Worm (Caenorhabditis elegans) whole organism, L4 larva: ENCODE results near the gene sre-31.

ENCODE experiments used
- F37D6.2 ChIP-seq: sonication (generic microtip); optimal IDR thresholded peaks from 2 replicates; lab custom pipeline; 2016; ENCODE audit warnings: mild to moderate bottlenecking, missing genetic modification characterization, missing compliant biosample characterization
- T20F7.1 ChIP-seq: fragments of 200-800 bp; sonication (Bioruptor generic); optimal IDR thresholded peaks from 2 replicates; lab custom pipeline; 2018; ENCODE audit warnings: mild to moderate bottlenecking, missing genetic modification characterization, missing compliant biosample characterization
- Y5F2A.4 ChIP-seq: fragments of 200-800 bp; sonication (Bioruptor generic); optimal IDR thresholded peaks from 2 replicates; lab custom pipeline; 2018; ENCODE audit warnings: mild to moderate bottlenecking, missing genetic modification characterization, missing compliant biosample characterization
- Y75B8A.6 ChIP-seq: fragments of 200-800 bp; sonication (Bioruptor generic); IDR thresholded peaks from 2 replicates; pipeline ENCODE4 v1.3.6; 2022; ENCODE audit warnings: missing genetic modification reagents, missing genetic modification characterization, missing compliant biosample characterization
- ceh-20 ChIP-seq: fragments of 200-800 bp; sonication (Bioruptor generic); IDR thresholded peaks from 2 replicates; pipeline ENCODE4 v1.3.6; 2022; ENCODE audit warnings: missing genetic modification reagents, missing genetic modification characterization, missing compliant biosample characterization
- ceh-32 ChIP-seq: sonication (generic microtip); optimal IDR thresholded peaks from 2 replicates; lab custom pipeline; 2016; ENCODE audit warnings: mild to moderate bottlenecking, missing genetic modification characterization, missing compliant biosample characterization; ENCODE audit not compliant: poor library complexity
- ceh-62 ChIP-seq: sonication (generic microtip); optimal IDR thresholded peaks from 2 replicates; lab custom pipeline; 2017; ENCODE audit warnings: missing biosample characterization, missing genetic modification characterization
- cey-2 ChIP-seq: sonication (generic microtip); optimal IDR thresholded peaks from 3 replicates; lab custom pipeline; 2017; ENCODE audit warnings: missing genetic modification characterization, mild to moderate bottlenecking, missing compliant biosample characterization, antibody characterized with exemption, borderline replicate concordance; ENCODE audit not compliant: insufficient read depth
- ctbp-1 ChIP-seq: fragments of 200-800 bp; sonication (Bioruptor generic); IDR thresholded peaks from 2 replicates; pipeline ENCODE4 v1.3.6; 2022; ENCODE audit warnings: missing genetic modification reagents, missing genetic modification characterization, missing compliant biosample characterization
- daf-16 ChIP-seq, 3 experiments: sonication (generic microtip); optimal IDR thresholded peaks; 2 replicates each; lab custom pipeline; 2016 to 2017; ENCODE audit warnings: missing genetic modification characterization in 3 of 3, missing genetic modification reagents in 3 of 3, mild to moderate bottlenecking in 2 of 3, missing compliant biosample characterization in 2 of 3, missing biosample characterization in 1 of 3, moderate library complexity in 1 of 3
- daf-19 ChIP-seq: fragments of 200-800 bp; sonication (Bioruptor generic); conservative IDR thresholded peaks from 2 replicates; pipeline ENCODE4 v1.3.6; 2022; ENCODE audit warnings: missing genetic modification characterization, missing compliant biosample characterization
- dmd-6 ChIP-seq: fragments of 200-800 bp; sonication (Bioruptor generic); IDR thresholded peaks from 2 replicates; pipeline ENCODE4 v1.3.6; 2022; ENCODE audit warnings: missing genetic modification reagents, missing genetic modification characterization, missing compliant biosample characterization
- dmd-8 ChIP-seq: fragments of 200-800 bp; sonication (Bioruptor generic); IDR thresholded peaks from 2 replicates; pipeline ENCODE4 v1.3.6; 2022; ENCODE audit warnings: missing genetic modification characterization, missing compliant biosample characterization
- dpl-1 ChIP-seq: fragments of 150-350 bp; optimal IDR thresholded peaks from 2 replicates; lab custom pipeline; 2014; ENCODE audit warnings: missing biosample characterization, missing genetic modification reagents, missing genetic modification characterization
- duxl-1 ChIP-seq: sonication (generic microtip); optimal IDR thresholded peaks from 2 replicates; lab custom pipeline; 2016; ENCODE audit warnings: mild to moderate bottlenecking, missing genetic modification characterization, moderate library complexity, missing compliant biosample characterization; ENCODE audit not compliant: poor library complexity
- hif-1 ChIP-seq, 2 experiments: sonication (generic microtip); optimal IDR thresholded peaks; 2 replicates each; lab custom pipeline; 2016 to 2017; ENCODE audit warnings: missing compliant biosample characterization in 2 of 2, missing genetic modification characterization in 2 of 2, missing genetic modification reagents in 2 of 2, missing genotype in 2 of 2, mild to moderate bottlenecking in 1 of 2
- hlh-11 ChIP-seq: fragments of 200-800 bp; sonication (Bioruptor generic); optimal IDR thresholded peaks from 2 replicates; lab custom pipeline; 2018; ENCODE audit warnings: mild to moderate bottlenecking, missing genetic modification characterization, missing compliant biosample characterization
- hlh-30 ChIP-seq: sonication (generic microtip); optimal IDR thresholded peaks from 2 replicates; lab custom pipeline; 2017; ENCODE audit warnings: antibody characterized with exemption, mild to moderate bottlenecking, missing genetic modification characterization, missing compliant biosample characterization; ENCODE audit not compliant: insufficient read depth
- lin-13 ChIP-seq: fragments of 150-350 bp; optimal IDR thresholded peaks from 2 replicates; lab custom pipeline; 2014; ENCODE audit warnings: missing biosample characterization, missing genetic modification reagents, missing genetic modification characterization
- lin-39 ChIP-seq: fragments of 150-350 bp; optimal IDR thresholded peaks from 2 replicates; lab custom pipeline; 2014; ENCODE audit warnings: missing biosample characterization, missing genetic modification reagents, missing genetic modification characterization
- lsy-2 ChIP-seq, 2 experiments: fragments of 150-350 bp in 1 of 2; sonication (generic microtip) in 1 of 2; optimal IDR thresholded peaks; 2 replicates each; lab custom pipeline; 2014 to 2017; ENCODE audit warnings: missing biosample characterization in 2 of 2, missing genetic modification characterization in 2 of 2
- madf-5 ChIP-seq, 2 experiments: fragments of 200-800 bp; sonication (Bioruptor generic); IDR thresholded peaks; 2 replicates each; pipeline ENCODE4 v1.3.6; 2022; ENCODE audit warnings: missing compliant biosample characterization in 2 of 2, missing genetic modification characterization in 2 of 2
- mdl-1 ChIP-seq, 2 experiments: fragments of 150-350 bp in 1 of 2; sonication (generic microtip) in 1 of 2; optimal IDR thresholded peaks; 2 replicates each; lab custom pipeline; 2014 to 2017; ENCODE audit warnings: missing biosample characterization in 2 of 2, missing genetic modification characterization in 2 of 2
- mdt-29 ChIP-seq: fragments of 200-800 bp; sonication (Bioruptor generic); IDR thresholded peaks from 2 replicates; pipeline ENCODE4 v1.3.6; 2022; ENCODE audit warnings: missing genetic modification reagents, missing genetic modification characterization, missing compliant biosample characterization
- nhr-11 ChIP-seq: fragments of 150-350 bp; optimal IDR thresholded peaks from 2 replicates; lab custom pipeline; 2014; ENCODE audit warnings: missing biosample characterization, missing genetic modification characterization
- nhr-111 ChIP-seq: fragments of 200-800 bp; sonication (Bioruptor generic); optimal IDR thresholded peaks from 2 replicates; lab custom pipeline; 2018; ENCODE audit warnings: mild to moderate bottlenecking, missing genetic modification characterization, missing compliant biosample characterization
- nhr-28 ChIP-seq: fragments of 150-350 bp; optimal IDR thresholded peaks from 2 replicates; lab custom pipeline; 2014; ENCODE audit warnings: missing biosample characterization, missing genetic modification characterization
- nhr-41 ChIP-seq: fragments of 200-800 bp; sonication (Bioruptor generic); IDR thresholded peaks from 2 replicates; pipeline ENCODE4 v1.3.6; 2022; ENCODE audit warnings: missing genetic modification reagents, missing genetic modification characterization, missing compliant biosample characterization
- nhr-42 ChIP-seq: fragments of 200-800 bp; sonication (Bioruptor generic); IDR thresholded peaks from 2 replicates; pipeline ENCODE4 v1.3.6; 2022; ENCODE audit warnings: missing genetic modification characterization, missing compliant biosample characterization
- nhr-48 ChIP-seq: sonication (generic microtip); optimal IDR thresholded peaks from 2 replicates; lab custom pipeline; 2016; ENCODE audit warnings: mild to moderate bottlenecking, missing genetic modification characterization, missing compliant biosample characterization
- nhr-6 ChIP-seq: fragments of 150-350 bp; optimal IDR thresholded peaks from 2 replicates; lab custom pipeline; 2014; ENCODE audit warnings: missing biosample characterization, missing genetic modification characterization
- php-3 ChIP-seq: fragments of 200-800 bp; sonication (Bioruptor generic); IDR thresholded peaks from 2 replicates; pipeline ENCODE4 v1.3.6; 2022; ENCODE audit warnings: missing genetic modification reagents, missing genetic modification characterization, missing compliant biosample characterization
- pqm-1 ChIP-seq: sonication (generic microtip); optimal IDR thresholded peaks from 2 replicates; lab custom pipeline; 2017; ENCODE audit warnings: missing biosample characterization, missing genetic modification characterization
- sdz-12 ChIP-seq: fragments of 200-800 bp; sonication (Bioruptor generic); optimal IDR thresholded peaks from 2 replicates; lab custom pipeline; 2018; ENCODE audit warnings: mild to moderate bottlenecking, missing genetic modification characterization, missing compliant biosample characterization
- set-16 ChIP-seq: fragments of 200-800 bp; sonication (Bioruptor generic); IDR thresholded peaks from 2 replicates; pipeline ENCODE4 v1.3.6; 2022; ENCODE audit warnings: missing genetic modification reagents, missing genetic modification characterization, missing compliant biosample characterization
- skn-1 ChIP-seq: fragments of 150-350 bp; optimal IDR thresholded peaks from 2 replicates; lab custom pipeline; 2014; ENCODE audit warnings: missing biosample characterization, missing genetic modification characterization
- snpc-1.2 ChIP-seq: fragments of 200-800 bp; sonication (Bioruptor generic); IDR thresholded peaks from 2 replicates; pipeline ENCODE4 v1.3.6; 2022; ENCODE audit warnings: missing genetic modification reagents, missing genetic modification characterization, missing compliant biosample characterization
- tag-97 ChIP-seq: fragments of 200-800 bp; sonication (Bioruptor generic); IDR thresholded peaks from 2 replicates; pipeline ENCODE4 v1.3.6; 2022; ENCODE audit warnings: missing genetic modification characterization, missing compliant biosample characterization
- tra-1 ChIP-seq: fragments of 200-800 bp; sonication (Bioruptor generic); IDR thresholded peaks from 2 replicates; pipeline ENCODE4 v1.3.6; 2022; ENCODE audit warnings: missing genetic modification reagents, missing genetic modification characterization, missing compliant biosample characterization
- unc-130 ChIP-seq: sonication (generic microtip); optimal IDR thresholded peaks from 2 replicates; lab custom pipeline; 2016; ENCODE audit warnings: missing genetic modification reagents, missing genetic modification characterization, missing compliant biosample characterization
- vab-7 ChIP-seq: fragments of 200-800 bp; sonication (Bioruptor generic); IDR thresholded peaks from 2 replicates; pipeline ENCODE4 v1.3.6; 2022; ENCODE audit warnings: missing genetic modification reagents, missing genetic modification characterization, missing compliant biosample characterization
- ztf-7 ChIP-seq: fragments of 150-350 bp; optimal IDR thresholded peaks from 2 replicates; lab custom pipeline; 2014; ENCODE audit warnings: missing biosample characterization, missing genetic modification characterization

sre-31 gene

ce11 chrII:12425644-12426222, 17.1 kb upstream of the sre-31 start, which contains the start of gene daf-22 (continued):
- TF ChIP-seq dmd-8 (no peak), unc-130 (GFP tag; lab: Kevin White, UChicago) (no peak), vab-7 (GFP tag; lab: Robert Waterston, UW) (no peak), snpc-1.2 (no peak), tag-97 (no peak), nhr-42 (GFP tag; lab: Robert Waterston, UW) (no peak), daf-16 (GFP tag; optimal IDR thresholded peaks at IDR 0.05; lab: Kevin White, UChicago) (no peak), daf-16 (tag; optimal IDR thresholded peaks at IDR 0.05; lab: Kevin White, UChicago) (peak; percentile 75), dpl-1 (no peak), T20F7.1 (no peak), lin-13 (GFP tag; lab: Kevin White, UChicago) (no peak), tra-1 (GFP tag; lab: Robert Waterston, UW) (no peak), sdz-12 (GFP tag; lab: Kevin White, UChicago) (no peak), nhr-48 (no peak), nhr-28 (peak; percentile 100), ctbp-1 (GFP tag; lab: Robert Waterston, UW) (no peak), nhr-41 (GFP tag; lab: Robert Waterston, UW) (no peak), set-16 (GFP tag; lab: Robert Waterston, UW) (no peak), skn-1 (tag; lab: Kevin White, UChicago) (no peak), pqm-1 (tag; lab: Kevin White, UChicago) (peak; percentile 76), Y5F2A.4 (GFP tag; lab: Kevin White, UChicago) (no peak), ceh-20 (GFP tag; lab: Robert Waterston, UW) (no peak), nhr-11 (no peak), dmd-6 (peak; percentile 74), lsy-2 (tag; optimal IDR thresholded peaks at IDR 0.05; lab: Kevin White, UChicago) (peak in 1 of 2 experiments; percentile 40), duxl-1 (tag; lab: Kevin White, UChicago) (no peak), madf-5 (GFP tag; IDR thresholded peaks at IDR 0.05; lab: Robert Waterston, UW) (no peak), php-3 (GFP tag; lab: Robert Waterston, UW) (no peak), nhr-6 (tag; lab: Kevin White, UChicago) (peak; percentile 36), mdt-29 (GFP tag; lab: Robert Waterston, UW) (no peak), cey-2 (tag; lab: Kevin White, UChicago) (peak; percentile 40)

- TF ChIP-seq sdz-12 (GFP tag; lab: Kevin White, UChicago) (no peak), Y5F2A.4 (GFP tag; lab: Kevin White, UChicago) (no peak), ztf-7 (tag; lab: Kevin White, UChicago) (no peak), nhr-48 (no peak), F37D6.2 (no peak), mdl-1 (tag; optimal IDR thresholded peaks at IDR 0.05; lab: Kevin White, UChicago) (no peak), lin-39 (no peak), lin-13 (GFP tag; lab: Kevin White, UChicago) (no peak), T20F7.1 (no peak), hlh-11 (tag; lab: Kevin White, UChicago) (no peak), hif-1 (tag; optimal IDR thresholded peaks at IDR 0.05; lab: Kevin White, UChicago) (no peak), ceh-32 (tag; lab: Kevin White, UChicago) (no peak), Y75B8A.6 (GFP tag; lab: Robert Waterston, UW) (no peak), unc-130 (GFP tag; lab: Kevin White, UChicago) (no peak), daf-16 (GFP tag; optimal IDR thresholded peaks at IDR 0.05; lab: Kevin White, UChicago) (no peak), daf-16 (tag; optimal IDR thresholded peaks at IDR 0.05; lab: Kevin White, UChicago) (no peak), nhr-111 (GFP tag; lab: Kevin White, UChicago) (no peak), ceh-62 (tag; lab: Kevin White, UChicago) (no peak), daf-19 (GFP tag; lab: Robert Waterston, UW) (no peak), hlh-30 (no peak)
Observed at ce11 chrII:12420486-12420885, 11.9 kb upstream of the sre-31 start, which contains the start of gene sre-26. TSS of gene sre-26 (minus strand) at chrII:12420586.
